Fruit fly (Drosophila melanogaster) whole organism, embryonic: ENCODE data around the gene CG32280.

Source experiments
- B-H2 ChIP-seq: fragments of 200-800 bp; sonication (Bioruptor generic); optimal IDR thresholded peaks from 2 replicates; lab custom pipeline; 2018; ENCODE audit warnings: missing biosample characterization, mild to moderate bottlenecking, missing genetic modification characterization
- BEAF-32 ChIP-seq: fragments of 200-800 bp; sonication (Bioruptor generic); optimal IDR thresholded peaks from 3 replicates; lab custom pipeline; 2017; ENCODE audit warnings: missing biosample characterization, missing genetic modification characterization, mild to moderate bottlenecking, moderate library complexity, missing genetic modification reagents
- CG10147 ChIP-seq: fragments of 200-800 bp; sonication (Bioruptor generic); optimal IDR thresholded peaks from 2 replicates; lab custom pipeline; 2019; ENCODE audit warnings: missing biosample characterization, mild to moderate bottlenecking, missing genetic modification characterization, moderate library complexity
- CG13123 ChIP-seq: fragments of 200-800 bp; sonication (Bioruptor generic); optimal IDR thresholded peaks from 2 replicates; lab custom pipeline; 2016; ENCODE audit warnings: missing biosample characterization, missing genetic modification characterization
- CG14014 ChIP-seq: fragments of 200-800 bp; sonication (Bioruptor generic); IDR thresholded peaks from 2 replicates; pipeline ENCODE4 v1.3.6; 2022; ENCODE audit warnings: missing biosample characterization, missing genetic modification characterization
- CG14710 ChIP-seq: fragments of 200-800 bp; sonication (Bioruptor generic); optimal IDR thresholded peaks from 3 replicates; lab custom pipeline; 2019; ENCODE audit warnings: missing biosample characterization, mild to moderate bottlenecking, missing genetic modification characterization, moderate library complexity
- CG15269 ChIP-seq: fragments of 200-800 bp; sonication (Bioruptor generic); optimal IDR thresholded peaks from 2 replicates; lab custom pipeline; 2018; ENCODE audit warnings: missing biosample characterization, mild to moderate bottlenecking, missing genetic modification characterization, moderate library complexity
- CG15479 ChIP-seq: fragments of 200-800 bp; sonication (Bioruptor generic); optimal IDR thresholded peaks from 3 replicates; lab custom pipeline; 2019; ENCODE audit warnings: missing biosample characterization, mild to moderate bottlenecking, missing genetic modification characterization, moderate library complexity
- CG1603 ChIP-seq: fragments of 200-800 bp; sonication (Bioruptor generic); optimal IDR thresholded peaks from 2 replicates; lab custom pipeline; 2019; ENCODE audit warnings: missing biosample characterization, mild to moderate bottlenecking, missing genetic modification characterization, moderate library complexity
- CG17359 ChIP-seq: fragments of 200-800 bp; sonication (Bioruptor generic); optimal IDR thresholded peaks from 3 replicates; lab custom pipeline; 2018; ENCODE audit warnings: missing biosample characterization, mild to moderate bottlenecking, missing genetic modification characterization, moderate library complexity
- CG17361 ChIP-seq: fragments of 200-800 bp; sonication (Bioruptor generic); IDR thresholded peaks from 3 replicates; pipeline ENCODE4 v1.3.6; 2022; ENCODE audit warnings: missing biosample characterization, missing genetic modification characterization
- CG34422 ChIP-seq: fragments of 200-800 bp; sonication (Bioruptor generic); IDR thresholded peaks from 3 replicates; pipeline ENCODE4 v1.3.6; 2022; ENCODE audit warnings: missing biosample characterization, missing genetic modification characterization
- CG3847 ChIP-seq: fragments of 200-800 bp; sonication (Bioruptor generic); IDR thresholded peaks from 2 replicates; pipeline ENCODE4 v1.3.6; 2022; ENCODE audit warnings: missing biosample characterization, missing genetic modification characterization
- CG5180 ChIP-seq: fragments of 200-800 bp; sonication (Bioruptor generic); optimal IDR thresholded peaks from 3 replicates; lab custom pipeline; 2017; ENCODE audit warnings: missing biosample characterization, missing genetic modification characterization, mild to moderate bottlenecking, moderate library complexity, missing genetic modification reagents
- CG6254 ChIP-seq: fragments of 200-800 bp; sonication (Bioruptor generic); optimal IDR thresholded peaks from 3 replicates; lab custom pipeline; 2017; ENCODE audit warnings: mild to moderate bottlenecking, missing biosample characterization, missing genetic modification reagents, missing genetic modification characterization
- CG6813 ChIP-seq: fragments of 200-800 bp; sonication (Bioruptor generic); optimal IDR thresholded peaks from 2 replicates; lab custom pipeline; 2017; ENCODE audit warnings: missing biosample characterization, missing genetic modification characterization, mild to moderate bottlenecking, moderate library complexity, missing genetic modification reagents
- CG9817 ChIP-seq: fragments of 200-800 bp; sonication (Bioruptor generic); optimal IDR thresholded peaks from 2 replicates; lab custom pipeline; 2018; ENCODE audit warnings: missing biosample characterization, mild to moderate bottlenecking, missing genetic modification characterization, moderate library complexity
- Dip3 ChIP-seq: fragments of 200-800 bp; sonication (Bioruptor generic); optimal IDR thresholded peaks from 3 replicates; lab custom pipeline; 2016; ENCODE audit warnings: missing biosample characterization, missing genetic modification characterization
- E2f1 ChIP-seq: fragments of 200-800 bp; sonication (Bioruptor generic); IDR thresholded peaks from 2 replicates; pipeline ENCODE4 v1.3.6; 2022; ENCODE audit warnings: missing biosample characterization, missing genetic modification characterization
- HLHmδ ChIP-seq: fragments of 200-800 bp; sonication (Bioruptor generic); optimal IDR thresholded peaks from 2 replicates; lab custom pipeline; 2018; ENCODE audit warnings: missing biosample characterization, mild to moderate bottlenecking, missing genetic modification characterization, moderate library complexity
- Hand ChIP-seq: fragments of 200-800 bp; sonication (Bioruptor generic); optimal IDR thresholded peaks from 2 replicates; lab custom pipeline; 2017; ENCODE audit warnings: mild to moderate bottlenecking, missing biosample characterization, missing genetic modification reagents, missing genetic modification characterization
- Hr3 ChIP-seq: fragments of 200-800 bp; sonication (Bioruptor generic); optimal IDR thresholded peaks from 3 replicates; lab custom pipeline; 2016; ENCODE audit warnings: missing biosample characterization, missing genetic modification characterization
- Kr ChIP-seq: fragments of 200-800 bp; sonication (Bioruptor generic); optimal IDR thresholded peaks from 2 replicates; lab custom pipeline; 2017; ENCODE audit warnings: missing biosample characterization, mild to moderate bottlenecking, missing genetic modification characterization
- Lim3 ChIP-seq: fragments of 200-800 bp; sonication (Bioruptor generic); IDR thresholded peaks from 2 replicates; pipeline ENCODE4 v1.3.6; 2022; ENCODE audit warnings: missing biosample characterization, missing genetic modification characterization
- Meics ChIP-seq: fragments of 200-800 bp; sonication (Bioruptor generic); optimal IDR thresholded peaks from 2 replicates; lab custom pipeline; 2017; ENCODE audit warnings: missing biosample characterization, mild to moderate bottlenecking, missing genetic modification characterization
- Mes4 ChIP-seq: fragments of 200-800 bp; sonication (Bioruptor generic); optimal IDR thresholded peaks from 2 replicates; lab custom pipeline; 2016; ENCODE audit warnings: missing biosample characterization, missing genetic modification characterization
- Myb ChIP-seq: fragments of 200-800 bp; sonication (Bioruptor generic); optimal IDR thresholded peaks from 2 replicates; lab custom pipeline; 2016; ENCODE audit warnings: missing biosample characterization, missing genetic modification characterization
- Oli ChIP-seq: fragments of 200-800 bp; sonication (Bioruptor generic); optimal IDR thresholded peaks from 2 replicates; lab custom pipeline; 2018; ENCODE audit warnings: missing biosample characterization, mild to moderate bottlenecking, missing genetic modification characterization, moderate library complexity
- Usf ChIP-seq: fragments of 200-800 bp; sonication (Bioruptor generic); optimal IDR thresholded peaks from 2 replicates; lab custom pipeline; 2017; ENCODE audit warnings: missing genotype, missing biosample characterization, missing genetic modification characterization
- btn ChIP-seq: fragments of 200-800 bp; sonication (Bioruptor generic); optimal IDR thresholded peaks from 2 replicates; lab custom pipeline; 2016; ENCODE audit warnings: missing biosample characterization, missing genetic modification characterization
- cas ChIP-seq: fragments of 200-800 bp; sonication (Bioruptor generic); IDR thresholded peaks from 2 replicates; pipeline ENCODE4 v1.3.6; 2022; ENCODE audit warnings: missing biosample characterization, missing genetic modification characterization
- cg ChIP-seq: fragments of 200-800 bp; sonication (Bioruptor generic); optimal IDR thresholded peaks from 3 replicates; lab custom pipeline; 2019; ENCODE audit warnings: missing biosample characterization, mild to moderate bottlenecking, missing genetic modification characterization, moderate library complexity
- chm ChIP-seq: fragments of 200-800 bp; sonication (Bioruptor generic); IDR thresholded peaks from 2 replicates; pipeline ENCODE4 v1.3.6; 2022; ENCODE audit warnings: missing biosample characterization, missing genetic modification characterization
- ci ChIP-seq: fragments of 200-800 bp; sonication (Bioruptor generic); IDR thresholded peaks from 3 replicates; pipeline ENCODE4 v1.3.6; 2022; ENCODE audit warnings: missing biosample characterization, missing genetic modification characterization
- corto ChIP-seq: fragments of 200-800 bp; sonication (Bioruptor generic); optimal IDR thresholded peaks from 2 replicates; lab custom pipeline; 2016; ENCODE audit warnings: missing biosample characterization, mild to moderate bottlenecking, missing genetic modification characterization, moderate library complexity
- disco-r ChIP-seq: fragments of 200-800 bp; sonication (Bioruptor generic); optimal IDR thresholded peaks from 2 replicates; lab custom pipeline; 2016; ENCODE audit warnings: missing biosample characterization, missing genetic modification characterization
- en ChIP-seq: fragments of 200-800 bp; sonication (Bioruptor generic); optimal IDR thresholded peaks from 2 replicates; lab custom pipeline; 2016; ENCODE audit warnings: missing biosample characterization, missing genetic modification characterization
- eve ChIP-seq, 2 experiments: fragments of >200 bp; optimal IDR thresholded peaks; 2 replicates each; lab custom pipeline; 2017; ENCODE audit warnings: missing biosample characterization in 2 of 2, missing genetic modification characterization in 2 of 2
- fd64A ChIP-seq: fragments of 200-800 bp; sonication (Bioruptor generic); optimal IDR thresholded peaks from 3 replicates; lab custom pipeline; 2018; ENCODE audit warnings: missing biosample characterization, mild to moderate bottlenecking, missing genetic modification characterization
- gro ChIP-seq: fragments of 200-800 bp; sonication (Bioruptor generic); optimal IDR thresholded peaks from 2 replicates; lab custom pipeline; 2016; ENCODE audit warnings: missing biosample characterization, missing genetic modification characterization
- her ChIP-seq: fragments of 200-800 bp; sonication (Bioruptor generic); optimal IDR thresholded peaks from 2 replicates; lab custom pipeline; 2016; ENCODE audit warnings: missing biosample characterization, missing genetic modification characterization
- jumu ChIP-seq: fragments of 200-800 bp; sonication (Bioruptor generic); optimal IDR thresholded peaks from 3 replicates; lab custom pipeline; 2016; ENCODE audit warnings: missing biosample characterization, missing genetic modification characterization
- nom ChIP-seq: fragments of 200-800 bp; sonication (Bioruptor generic); optimal IDR thresholded peaks from 2 replicates; lab custom pipeline; 2017; ENCODE audit warnings: missing biosample characterization, missing genetic modification characterization, mild to moderate bottlenecking, moderate library complexity, missing genetic modification reagents
- peb ChIP-seq: fragments of 200-800 bp; sonication (Bioruptor generic); IDR thresholded peaks from 2 replicates; pipeline ENCODE4 v1.3.6; 2022; ENCODE audit warnings: missing biosample characterization, missing genetic modification characterization
- pho ChIP-seq: fragments of 200-800 bp; sonication (Bioruptor generic); optimal IDR thresholded peaks from 2 replicates; lab custom pipeline; 2016; ENCODE audit warnings: missing biosample characterization, missing genetic modification characterization
- slou ChIP-seq: fragments of 200-800 bp; sonication (Bioruptor generic); optimal IDR thresholded peaks from 3 replicates; lab custom pipeline; 2016; ENCODE audit warnings: missing biosample characterization, missing genetic modification characterization
- slp2 ChIP-seq: fragments of 200-800 bp; sonication (Bioruptor generic); optimal IDR thresholded peaks from 2 replicates; lab custom pipeline; 2016; ENCODE audit warnings: missing biosample characterization, missing genetic modification characterization
- sna ChIP-seq: fragments of 200-800 bp; sonication (Bioruptor generic); IDR thresholded peaks from 2 replicates; pipeline ENCODE4 v1.3.6; 2022; ENCODE audit warnings: missing biosample characterization, missing genetic modification characterization; ENCODE audit not compliant: partially characterized antibody
- sqz ChIP-seq: fragments of 200-800 bp; sonication (Bioruptor generic); optimal IDR thresholded peaks from 3 replicates; lab custom pipeline; 2018; ENCODE audit warnings: missing biosample characterization, mild to moderate bottlenecking, missing genetic modification characterization
- vvl ChIP-seq: fragments of 200-800 bp; sonication (Bioruptor generic); IDR thresholded peaks from 2 replicates; pipeline ENCODE4 v1.3.6; 2022; ENCODE audit warnings: missing biosample characterization, missing genetic modification characterization
- zfh2 ChIP-seq: fragments of 200-800 bp; sonication (Bioruptor generic); optimal IDR thresholded peaks from 2 replicates; lab custom pipeline; 2016; ENCODE audit warnings: missing biosample characterization, missing genetic modification characterization

Gene CG32280

DNA sequence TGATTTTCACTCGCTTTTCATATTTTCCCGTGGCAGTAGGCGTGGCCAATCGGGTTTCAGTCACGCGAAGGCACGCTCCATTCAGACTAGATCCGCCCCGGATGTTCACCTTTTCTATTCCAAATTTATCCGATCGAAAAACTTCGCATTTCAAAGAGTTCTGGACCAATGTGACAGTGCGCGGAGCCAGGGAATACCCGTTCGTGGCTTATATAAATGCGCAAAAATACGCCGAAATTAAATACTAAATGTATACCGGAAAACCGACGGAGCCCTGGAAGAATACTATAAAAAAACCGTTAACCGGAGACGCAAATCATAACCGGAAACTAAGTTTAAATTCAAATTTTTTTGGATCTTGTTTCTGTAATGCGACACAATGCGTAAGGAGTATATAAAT lies 37.4 kb upstream of the CG32280 start, which contains the start of gene promL (continued):
- TF ChIP-seq Dip3 (GFP tag; lab: Kevin White, UChicago) (no peak), peb (GFP tag; lab: Robert Waterston, UW) (no peak), disco-r (peak; percentile 32), CG15479 (GFP tag; lab: Kevin White, UChicago) (no peak), sna (no peak), CG17359 (tag; lab: Kevin White, UChicago) (peak; percentile 41), Lim3 (no peak), her (GFP tag; lab: Kevin White, UChicago) (no peak), jumu (GFP tag; lab: Kevin White, UChicago) (peak; percentile 16), CG13123 (GFP tag; lab: Kevin White, UChicago) (no peak), Meics (GFP tag; lab: Kevin White, UChicago) (peak; percentile 80), CG34422 (peak; percentile 71; the same call in 1 of the 3 replicates), pho (peak; percentile 31), en (peak; percentile 7), Usf (GFP tag; lab: Kevin White, UChicago) (no peak), CG14710 (tag; lab: Kevin White, UChicago) (peak; percentile 75), Hand (GFP tag; lab: Kevin White, UChicago) (peak; percentile 18), CG6813 (GFP tag; lab: Kevin White, UChicago) (peak; percentile 48), ci (GFP tag; lab: Robert Waterston, UW) (peak; percentile 89), CG15269 (tag; lab: Kevin White, UChicago) (peak; percentile 51), corto (GFP tag; lab: Kevin White, UChicago) (peak; percentile 34), slou (GFP tag; lab: Kevin White, UChicago) (no peak), sqz (GFP tag; lab: Kevin White, UChicago) (peak; percentile 40), CG6254 (no peak), eve (GFP tag; optimal IDR thresholded peaks at IDR 0.05; lab: Kevin White, UChicago) (no peak), vvl (GFP tag; lab: Robert Waterston, UW) (peak; percentile 68), CG14014 (peak; percentile 33; the same call in 1 of the 2 replicates), cg (GFP tag; lab: Kevin White, UChicago) (peak; percentile 17), CG17361 (GFP tag; lab: Robert Waterston, UW) (peak; percentile 60; the same call in 1 of the 3 replicates), BEAF-32 (GFP tag; lab: Kevin White, UChicago) (peak; percentile 47), fd64A (GFP tag; lab: Kevin White, UChicago) (peak; percentile 41), slp2 (GFP tag; lab: Kevin White, UChicago) (peak; percentile 50), gro (GFP tag; lab: Kevin White, UChicago) (peak; percentile 77), Mes4 (peak; percentile 67), CG5180 (GFP tag; lab: Kevin White, UChicago) (peak; percentile 27), E2f1 (GFP tag; lab: Robert Waterston, UW) (no peak), CG1603 (tag; lab: Kevin White, UChicago) (peak; percentile 83), btn (GFP tag; lab: Kevin White, UChicago) (peak; percentile 16), cas (GFP tag; lab: Robert Waterston, UW) (no peak), nom (peak; percentile 66), B-H2 (GFP tag; lab: Kevin White, UChicago) (peak; percentile 70), chm (GFP tag; lab: Robert Waterston, UW) (no peak; the same call in 1 of the 2 replicates), Hr3 (GFP tag; lab: Kevin White, UChicago) (no peak), Myb (GFP tag; lab: Kevin White, UChicago) (peak; percentile 99), HLHmδ (GFP tag; lab: Kevin White, UChicago) (no peak), zfh2 (GFP tag; lab: Kevin White, UChicago) (peak; percentile 6), CG3847 (0 out of 2 replicates have a peak, but pooled peaks have one; percentile 28), Kr (GFP tag; lab: Kevin White, UChicago) (no peak), Oli (peak; percentile 15), CG10147 (peak; percentile 64), CG9817 (peak; percentile 46)
